Worm (Caenorhabditis elegans) whole organism, early embryonic: ENCODE results near the gene srg-68.

ENCODE experiments used
- B0310.2 ChIP-seq: sonication (generic microtip); optimal IDR thresholded peaks from 2 replicates; lab custom pipeline; 2016; ENCODE audit warnings: mild to moderate bottlenecking, missing genetic modification characterization, missing compliant biosample characterization
- F13C5.2 ChIP-seq: sonication (generic microtip); optimal IDR thresholded peaks from 2 replicates; lab custom pipeline; 2017; ENCODE audit warnings: mild to moderate bottlenecking, missing genetic modification characterization, inconsistent platforms, missing compliant biosample characterization
- ama-1 ChIP-seq: fragments of 150-350 bp; optimal IDR thresholded peaks from 2 replicates; lab custom pipeline; 2014
- ets-7 ChIP-seq: sonication (generic microtip); optimal IDR thresholded peaks from 2 replicates; lab custom pipeline; 2016; ENCODE audit warnings: missing genotype, missing genetic modification characterization, missing compliant biosample characterization
- flt-1 ChIP-seq: fragments of 200-800 bp; sonication (Bioruptor generic); IDR thresholded peaks from 2 replicates; pipeline ENCODE4 v1.3.6; 2022; ENCODE audit warnings: missing genetic modification characterization, missing compliant biosample characterization
- hmbx-1 ChIP-seq: sonication (generic microtip); optimal IDR thresholded peaks from 2 replicates; lab custom pipeline; 2016; ENCODE audit warnings: mild to moderate bottlenecking, missing genetic modification characterization, missing compliant biosample characterization
- hnd-1 ChIP-seq: sonication (generic microtip); optimal IDR thresholded peaks from 2 replicates; lab custom pipeline; 2016; ENCODE audit warnings: missing genetic modification characterization, missing compliant biosample characterization
- scrt-1 ChIP-seq: fragments of 200-800 bp; sonication (Bioruptor generic); IDR thresholded peaks from 2 replicates; pipeline ENCODE4 v1.3.6; 2022; ENCODE audit warnings: missing genetic modification characterization, missing compliant biosample characterization
- tra-4 ChIP-seq: sonication (generic microtip); optimal IDR thresholded peaks from 2 replicates; lab custom pipeline; 2017; ENCODE audit warnings: missing genetic modification characterization, missing compliant biosample characterization

- TF ChIP-seq ama-1 (lab: Kevin White, UChicago) (no peak), hmbx-1 (no peak), F13C5.2 (tag; lab: Kevin White, UChicago) (no peak), B0310.2 (no peak), flt-1 (GFP tag; lab: Robert Waterston, UW) (no peak), ets-7 (tag; lab: Kevin White, UChicago) (no peak), scrt-1 (no peak), hnd-1 (no peak), tra-4 (tag; lab: Kevin White, UChicago) (no peak)
These were observed 12.5 kb upstream of the srg-68 start for ce11 chrV:5477719-5478118.
